Worm (Caenorhabditis elegans) whole organism, mixed stage, embryonic: ENCODE data around the gene bud-13.

ENCODE experiments used
- nhr-76 ChIP-seq: sonication (generic microtip); optimal IDR thresholded peaks from 2 replicates; lab custom pipeline; 2017; ENCODE audit warnings: missing biosample characterization, missing genetic modification characterization
- snpc-4 ChIP-seq: fragments of 150-350 bp; optimal IDR thresholded peaks from 2 replicates; lab custom pipeline; 2014; ENCODE audit warnings: missing biosample characterization, missing genetic modification characterization

ce11 chrIII:8967639-8968038 lies at the start of gene bud-13, which contains the start of gene rpap-2:
- TF ChIP-seq snpc-4 (tag; lab: Kevin White, UChicago), result no peak
- TF ChIP-seq nhr-76 (tag; lab: Kevin White, UChicago), result no peak
